Worm (Caenorhabditis elegans) whole organism, L1 larva: ENCODE data around the gene trp-2.
A peak's percentile ranks its signal among the peaks of the same experiment; 100 is the strongest.

ENCODE experiments used
- C04F5.9 ChIP-seq: sonication (generic microtip); optimal IDR thresholded peaks from 2 replicates; lab custom pipeline; 2016; ENCODE audit warnings: missing genetic modification characterization, missing compliant biosample characterization
- C16A3.4 ChIP-seq: fragments of 150-350 bp; optimal IDR thresholded peaks from 2 replicates; lab custom pipeline; 2014; ENCODE audit warnings: missing biosample characterization, missing genetic modification characterization
- alr-1 ChIP-seq: fragments of 200-800 bp; sonication (Bioruptor generic); optimal IDR thresholded peaks from 2 replicates; lab custom pipeline; 2018; ENCODE audit warnings: borderline replicate concordance, mild to moderate bottlenecking, missing genetic modification characterization, missing compliant biosample characterization
- aly-2 ChIP-seq: fragments of 150-350 bp; optimal IDR thresholded peaks from 2 replicates; lab custom pipeline; 2014; ENCODE audit warnings: missing biosample characterization, missing genetic modification characterization
- ama-1 ChIP-seq: fragments of 150-350 bp; optimal IDR thresholded peaks from 2 replicates; lab custom pipeline; 2014
- blmp-1 ChIP-seq: fragments of 150-350 bp; optimal IDR thresholded peaks from 2 replicates; lab custom pipeline; 2014; ENCODE audit warnings: missing biosample characterization, missing genetic modification characterization
- ceh-82 ChIP-seq, 3 experiments: fragments of 150-350 bp in 1 of 3; sonication (generic microtip) in 2 of 3; optimal IDR thresholded peaks; 2 replicates each; lab custom pipeline; 2014 to 2017; ENCODE audit warnings: missing biosample characterization in 3 of 3, missing genetic modification characterization in 3 of 3
- ceh-88 ChIP-seq: fragments of 200-800 bp; sonication (Bioruptor generic); IDR thresholded peaks from 2 replicates; pipeline ENCODE4 v1.3.6; 2022; ENCODE audit warnings: missing genetic modification characterization, missing compliant biosample characterization
- dpl-1 ChIP-seq, 3 experiments: fragments of 150-350 bp in 2 of 3; sonication (generic microtip) in 1 of 3; optimal IDR thresholded peaks; 2 replicates each; lab custom pipeline; 2014 to 2017; ENCODE audit warnings: missing biosample characterization in 3 of 3, missing genetic modification characterization in 3 of 3, missing genetic modification reagents in 3 of 3
- dsc-1 ChIP-seq: sonication (generic microtip); optimal IDR thresholded peaks from 2 replicates; lab custom pipeline; 2016; ENCODE audit warnings: mild to moderate bottlenecking, missing genetic modification characterization, missing compliant biosample characterization
- efl-1 ChIP-seq, 4 experiments: fragments of 150-350 bp; optimal IDR thresholded peaks in 3 of 4; peaks in 1 of 4; 1 replicate in 1 of 4; 2 replicates in 3 of 4; lab custom pipeline; 2014; ENCODE audit warnings: missing biosample characterization in 2 of 4, missing genetic modification characterization in 2 of 4, missing genetic modification reagents in 2 of 4
- egl-27 ChIP-seq, 2 experiments: fragments of 150-350 bp in 1 of 2; sonication (generic microtip); optimal IDR thresholded peaks; 3 replicates each; lab custom pipeline; 2017 to 2018; ENCODE audit warnings: missing biosample characterization in 2 of 2, missing genetic modification characterization in 2 of 2, missing genetic modification reagents in 2 of 2
- elt-2 ChIP-seq: sonication (generic microtip); optimal IDR thresholded peaks from 2 replicates; lab custom pipeline; 2016; ENCODE audit warnings: missing genetic modification characterization, mild to moderate bottlenecking, inconsistent platforms, missing compliant biosample characterization, missing genetic modification reagents
- elt-3 ChIP-seq, 6 experiments: fragments of 150-350 bp in 1 of 6; sonication (generic microtip); optimal IDR thresholded peaks; 2 replicates each; lab custom pipeline; 2017 to 2018; ENCODE audit warnings: missing biosample characterization in 6 of 6, missing genetic modification characterization in 6 of 6, inconsistent platforms in 1 of 6
- fkh-10 ChIP-seq: sonication (generic microtip); optimal IDR thresholded peaks from 2 replicates; lab custom pipeline; 2017; ENCODE audit warnings: missing biosample characterization, missing genetic modification reagents, missing genetic modification characterization
- fkh-4 ChIP-seq: sonication (generic microtip); optimal IDR thresholded peaks from 2 replicates; lab custom pipeline; 2016; ENCODE audit warnings: missing compliant biosample characterization, missing genetic modification characterization, borderline replicate concordance
- hlh-4 ChIP-seq: sonication (generic microtip); optimal IDR thresholded peaks from 2 replicates; lab custom pipeline; 2016; ENCODE audit warnings: mild to moderate bottlenecking, missing genetic modification characterization, missing compliant biosample characterization
- isw-1 ChIP-seq: fragments of 200-800 bp; sonication (Bioruptor generic); IDR thresholded peaks from 2 replicates; pipeline ENCODE4 v1.3.6; 2022; ENCODE audit warnings: missing genetic modification characterization, missing compliant biosample characterization
- jun-1 ChIP-seq: fragments of 150-350 bp; optimal IDR thresholded peaks from 2 replicates; lab custom pipeline; 2014; ENCODE audit warnings: missing biosample characterization, missing genetic modification reagents, missing genetic modification characterization
- lin-13 ChIP-seq: fragments of 150-350 bp; optimal IDR thresholded peaks from 2 replicates; lab custom pipeline; 2014; ENCODE audit warnings: missing biosample characterization, missing genetic modification reagents, missing genetic modification characterization
- lin-15B ChIP-seq: fragments of 150-350 bp; sonication (generic microtip); optimal IDR thresholded peaks from 3 replicates; lab custom pipeline; 2014; ENCODE audit warnings: missing biosample characterization, missing genetic modification characterization
- lin-35 ChIP-seq, 2 experiments: fragments of 150-350 bp; optimal IDR thresholded peaks; 2 replicates each; lab custom pipeline; 2014; ENCODE audit warnings: missing biosample characterization in 2 of 2, missing genetic modification characterization in 2 of 2, missing genetic modification reagents in 2 of 2
- lir-3 ChIP-seq: sonication (generic microtip); optimal IDR thresholded peaks from 2 replicates; lab custom pipeline; 2016; ENCODE audit warnings: mild to moderate bottlenecking, missing genetic modification characterization, moderate library complexity, missing compliant biosample characterization; ENCODE audit not compliant: poor library complexity
- mdl-1 ChIP-seq, 2 experiments: fragments of 150-350 bp; optimal IDR thresholded peaks; 2 replicates each; lab custom pipeline; 2014 to 2017; ENCODE audit warnings: missing biosample characterization in 2 of 2, missing genetic modification characterization in 2 of 2, inconsistent platforms in 1 of 2
- nhr-11 ChIP-seq: fragments of 150-350 bp; optimal IDR thresholded peaks from 2 replicates; lab custom pipeline; 2014; ENCODE audit warnings: missing biosample characterization, missing genetic modification characterization
- nhr-20 ChIP-seq: sonication (generic microtip); optimal IDR thresholded peaks from 2 replicates; lab custom pipeline; 2016; ENCODE audit warnings: mild to moderate bottlenecking, missing genetic modification characterization, missing compliant biosample characterization
- nhr-47 ChIP-seq: sonication (generic microtip); optimal IDR thresholded peaks from 2 replicates; lab custom pipeline; 2016; ENCODE audit warnings: mild to moderate bottlenecking, missing genetic modification characterization, moderate library complexity, missing compliant biosample characterization
- nhr-84 ChIP-seq: sonication (generic microtip); optimal IDR thresholded peaks from 2 replicates; lab custom pipeline; 2017; ENCODE audit warnings: missing biosample characterization, missing genetic modification characterization
- pag-3 ChIP-seq: sonication (generic microtip); optimal IDR thresholded peaks from 2 replicates; lab custom pipeline; 2017; ENCODE audit warnings: missing genetic modification characterization, mild to moderate bottlenecking, missing compliant biosample characterization, antibody characterized with exemption, borderline replicate concordance; ENCODE audit not compliant: insufficient read depth
- pax-3 ChIP-seq: fragments of 200-800 bp; sonication (Bioruptor generic); optimal IDR thresholded peaks from 2 replicates; lab custom pipeline; 2018; ENCODE audit warnings: mild to moderate bottlenecking, missing genetic modification characterization, moderate library complexity, missing compliant biosample characterization
- rnt-1 ChIP-seq: sonication (generic microtip); optimal IDR thresholded peaks from 2 replicates; lab custom pipeline; 2016; ENCODE audit warnings: mild to moderate bottlenecking, missing genetic modification characterization, moderate library complexity, missing compliant biosample characterization
- snu-23 ChIP-seq: sonication (generic microtip); optimal IDR thresholded peaks from 2 replicates; lab custom pipeline; 2016; ENCODE audit warnings: missing genetic modification characterization, missing compliant biosample characterization
- sptf-1 ChIP-seq: fragments of 150-350 bp; optimal IDR thresholded peaks from 2 replicates; lab custom pipeline; 2014; ENCODE audit warnings: missing biosample characterization, missing genetic modification characterization
- sup-37 ChIP-seq: fragments of 200-800 bp; sonication (Bioruptor generic); optimal IDR thresholded peaks from 2 replicates; lab custom pipeline; 2018; ENCODE audit warnings: mild to moderate bottlenecking, missing genetic modification characterization, missing compliant biosample characterization
- swsn-7 ChIP-seq: sonication (generic microtip); optimal IDR thresholded peaks from 2 replicates; lab custom pipeline; 2016; ENCODE audit warnings: missing genetic modification characterization, missing compliant biosample characterization
- tbx-2 ChIP-seq: sonication (generic microtip); optimal IDR thresholded peaks from 2 replicates; lab custom pipeline; 2016; ENCODE audit warnings: missing genetic modification characterization, missing compliant biosample characterization
- unc-30 ChIP-seq: sonication (generic microtip); optimal IDR thresholded peaks from 2 replicates; lab custom pipeline; 2017; ENCODE audit warnings: missing biosample characterization, missing genetic modification characterization
- vab-15 ChIP-seq: sonication (generic microtip); optimal IDR thresholded peaks from 2 replicates; lab custom pipeline; 2017; ENCODE audit warnings: missing genotype, mild to moderate bottlenecking, missing genetic modification characterization, missing compliant biosample characterization
- xbp-1 ChIP-seq: sonication (generic microtip); optimal IDR thresholded peaks from 2 replicates; lab custom pipeline; 2016; ENCODE audit warnings: missing genetic modification characterization, missing compliant biosample characterization
- ztf-11 ChIP-seq, 2 experiments: sonication (generic microtip); optimal IDR thresholded peaks; 2 replicates each; lab custom pipeline; 2016 to 2017; ENCODE audit warnings: missing genetic modification characterization in 2 of 2, missing biosample characterization in 1 of 2, missing compliant biosample characterization in 1 of 2

The trp-2 gene

DNA sequence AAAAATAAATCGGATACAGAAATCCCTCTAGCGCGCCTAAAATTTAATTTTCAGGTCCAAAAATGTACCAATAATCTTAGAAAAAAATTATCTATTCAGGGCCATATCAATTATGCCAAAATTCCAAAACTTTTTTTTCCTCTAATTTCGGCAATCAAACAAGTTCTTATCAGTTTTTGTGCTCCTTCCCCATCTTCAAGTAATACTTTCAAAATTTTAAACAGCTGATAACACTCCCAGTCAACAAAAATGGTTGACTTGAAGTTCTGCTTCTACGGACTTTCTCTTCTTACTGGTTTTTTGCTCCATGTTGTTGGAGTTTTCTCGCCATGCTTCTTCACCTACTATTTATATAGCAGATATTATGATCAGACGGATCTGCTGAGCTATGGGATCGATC lies 29.1 kb downstream of the trp-2 start, which contains the start of gene clc-23:
TSS of gene clc-23 (plus strand) at position 223 of the 400 bp plus-strand sequence.
- TF ChIP-seq snu-23 (GFP tag; lab: Kevin White, UChicago) = no peak
- TF ChIP-seq fkh-4 = no peak
- TF ChIP-seq sptf-1 (tag; lab: Kevin White, UChicago) = no peak
- TF ChIP-seq elt-2 (tag; lab: Kevin White, UChicago) = no peak
- no peak for TF ChIP-seq C16A3.4 (tag; lab: Kevin White, UChicago)
- TF ChIP-seq ceh-82 (tag; optimal IDR thresholded peaks at IDR 0.05; lab: Kevin White, UChicago) = no peak
- TF ChIP-seq pag-3 (tag; lab: Kevin White, UChicago) = no peak
- TF ChIP-seq dsc-1 (tag; lab: Kevin White, UChicago) = no peak
- TF ChIP-seq pax-3 = no peak
- TF ChIP-seq lin-15B (tag; lab: Kevin White, UChicago) = no peak
- no peak for TF ChIP-seq egl-27 (tag; optimal IDR thresholded peaks at IDR 0.05; lab: Kevin White, UChicago)
- no peak for TF ChIP-seq lir-3 (tag; lab: Kevin White, UChicago)
- no peak for TF ChIP-seq nhr-84
- TF ChIP-seq isw-1 (GFP tag; lab: Robert Waterston, UW) = no peak
- no peak for TF ChIP-seq ama-1
- no peak for TF ChIP-seq blmp-1 (tag; lab: Kevin White, UChicago)
- no peak for TF ChIP-seq lin-13 (GFP tag; lab: Kevin White, UChicago)
- TF ChIP-seq nhr-11 = no peak

DNA sequence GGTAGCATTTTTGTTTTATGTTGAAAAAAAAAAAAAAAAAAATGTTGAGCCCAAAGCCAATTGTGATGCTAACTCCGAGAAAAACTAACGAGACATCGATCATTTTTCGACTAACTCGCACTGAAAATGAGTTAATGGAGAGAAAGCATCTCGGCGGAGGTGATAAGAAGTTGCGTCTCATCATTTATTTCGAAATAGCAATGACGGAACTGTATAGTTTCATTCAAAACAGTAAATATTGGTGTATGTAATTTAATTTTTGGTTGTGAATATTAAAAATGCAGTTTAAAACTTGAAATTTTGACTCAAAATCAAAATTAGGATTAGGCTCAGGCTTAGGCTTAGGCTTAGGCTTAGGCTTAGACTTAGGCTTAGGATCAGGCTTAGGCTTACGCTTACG lies 34.6 kb downstream of the trp-2 start, which contains the start of gene clc-25:
TSS of gene clc-25 (minus strand) at position 101 of the 400 bp plus-strand sequence.
- no peak for TF ChIP-seq ceh-88 (GFP tag; lab: Robert Waterston, UW)

DNA sequence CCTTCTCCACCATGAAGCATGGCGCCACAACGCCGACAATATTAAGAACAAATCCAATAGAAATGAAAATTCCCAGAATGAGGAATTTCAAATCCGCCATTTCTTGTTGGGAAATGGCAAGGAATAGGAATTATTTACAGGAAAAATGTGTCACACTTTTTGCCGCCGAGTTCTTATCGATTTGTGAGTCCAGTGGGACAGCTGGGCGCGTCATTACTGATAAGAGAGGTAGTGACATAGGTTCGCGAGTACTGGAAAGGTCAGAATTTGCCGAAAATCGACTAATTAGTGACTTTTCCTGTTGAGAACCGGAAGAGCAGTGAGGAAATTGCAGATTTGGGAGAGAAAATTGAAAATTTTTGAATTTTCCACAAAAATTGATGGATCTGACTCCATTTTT lies 36.6 kb downstream of the trp-2 start:
- TF ChIP-seq dpl-1 (GFP tag; optimal IDR thresholded peaks at IDR 0.05; lab: Kevin White, UChicago) = no peak
- no peak for TF ChIP-seq rnt-1
- peak in 1 of 2 experiments; percentile 0 for TF ChIP-seq lin-35 (GFP tag; optimal IDR thresholded peaks at IDR 0.05; lab: Kevin White, UChicago)
- TF ChIP-seq elt-3 (tag; optimal IDR thresholded peaks at IDR 0.05; lab: Kevin White, UChicago) = no peak
- no peak for TF ChIP-seq unc-30 (tag; lab: Kevin White, UChicago)
- TF ChIP-seq hlh-4 = no peak
- TF ChIP-seq xbp-1 = no peak
- no peak for TF ChIP-seq swsn-7
- TF ChIP-seq tbx-2 (tag; lab: Kevin White, UChicago) = no peak
- TF ChIP-seq vab-15 (tag; lab: Kevin White, UChicago) = no peak
- no peak for TF ChIP-seq nhr-47 (tag; lab: Kevin White, UChicago)
- peak; percentile 42 for TF ChIP-seq elt-2 (tag; lab: Kevin White, UChicago)
- no peak for TF ChIP-seq efl-1 (optimal IDR thresholded peaks at IDR 0.05; lab: Kevin White, UChicago)
- no peak for TF ChIP-seq efl-1 (GFP tag; optimal IDR thresholded peaks at IDR 0.05 in 1 of 2; lab: Kevin White, UChicago)

DNA sequence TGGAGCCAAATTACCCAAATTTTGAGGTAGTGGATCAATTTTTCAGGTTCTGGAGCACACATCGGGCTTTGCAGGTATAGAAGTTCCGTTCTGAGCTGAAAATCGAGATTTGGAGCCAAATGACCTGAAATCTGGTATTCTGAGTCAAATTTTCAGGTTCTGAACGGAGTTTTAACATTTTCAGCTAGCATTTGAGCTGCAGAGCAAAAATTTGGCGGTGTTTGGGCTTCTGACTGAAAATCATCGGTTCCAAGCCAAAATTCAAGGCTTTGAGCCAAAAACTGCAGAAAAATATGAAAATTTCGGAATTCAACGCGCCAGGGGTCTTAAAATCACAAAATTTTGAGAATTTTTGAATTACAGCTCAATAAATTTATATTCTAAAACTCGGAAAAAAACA lies 39.3 kb downstream of the trp-2 start, which contains the start of the genes clc-26 and E_BE45912.2:
TSS of gene clc-26 (minus strand) at position 101 of the 400 bp plus-strand sequence.
TSS of gene E_BE45912.2 (minus strand) at position 139 of the 400 bp plus-strand sequence.
- TF ChIP-seq alr-1 (tag; lab: Kevin White, UChicago) (no peak), fkh-10 (no peak), nhr-20 (tag; lab: Kevin White, UChicago) (no peak), jun-1 (tag; lab: Kevin White, UChicago) (no peak), aly-2 (no peak), egl-27 (tag; optimal IDR thresholded peaks at IDR 0.05; lab: Kevin White, UChicago) (no peak), elt-3 (tag; optimal IDR thresholded peaks at IDR 0.05; lab: Kevin White, UChicago) (no peak), C04F5.9 (tag; lab: Kevin White, UChicago) (no peak), sup-37 (GFP tag; lab: Kevin White, UChicago) (no peak), ztf-11 (tag; optimal IDR thresholded peaks at IDR 0.05; lab: Kevin White, UChicago) (no peak), nhr-47 (tag; lab: Kevin White, UChicago) (no peak), mdl-1 (tag; optimal IDR thresholded peaks at IDR 0.05; lab: Kevin White, UChicago) (no peak)
